Fruit fly (Drosophila melanogaster) whole organism, wandering third instar larva: ENCODE data around the gene Ifrd1.

Source experiments
- CG9705 ChIP-seq: fragments of 200-800 bp; sonication (Bioruptor generic); optimal IDR thresholded peaks from 2 replicates; lab custom pipeline; 2018; ENCODE audit warnings: missing biosample characterization, mild to moderate bottlenecking, missing genetic modification characterization
- GATAd ChIP-seq: sonication (Bioruptor generic); optimal IDR thresholded peaks from 2 replicates; lab custom pipeline; 2016; ENCODE audit warnings: missing biosample characterization, missing genetic modification characterization
- Hr78 ChIP-seq: fragments of >200 bp; optimal IDR thresholded peaks from 2 replicates; lab custom pipeline; 2017; ENCODE audit warnings: missing biosample characterization, missing genetic modification characterization
- Jra ChIP-seq: sonication (Bioruptor generic); optimal IDR thresholded peaks from 2 replicates; lab custom pipeline; 2016; ENCODE audit warnings: missing biosample characterization, missing genetic modification characterization
- Sp1 ChIP-seq: fragments of 200-800 bp; sonication (Bioruptor generic); optimal IDR thresholded peaks from 3 replicates; lab custom pipeline; 2019; ENCODE audit warnings: missing biosample characterization, mild to moderate bottlenecking, missing genetic modification characterization, moderate library complexity
- br ChIP-seq: fragments of 200-800 bp; sonication (Bioruptor generic); optimal IDR thresholded peaks from 2 replicates; lab custom pipeline; 2016; ENCODE audit warnings: missing biosample characterization, missing genetic modification characterization
- ey ChIP-seq: fragments of 200-800 bp; sonication (Bioruptor generic); optimal IDR thresholded peaks from 2 replicates; lab custom pipeline; 2016; ENCODE audit warnings: missing biosample characterization, missing genetic modification characterization
- h ChIP-seq: fragments of 200-800 bp; sonication (Bioruptor generic); optimal IDR thresholded peaks from 3 replicates; lab custom pipeline; 2016; ENCODE audit warnings: missing biosample characterization, mild to moderate bottlenecking, missing genetic modification characterization
- sage ChIP-seq: fragments of 200-800 bp; sonication (Bioruptor generic); optimal IDR thresholded peaks from 2 replicates; lab custom pipeline; 2016; ENCODE audit warnings: missing biosample characterization, mild to moderate bottlenecking, missing genetic modification characterization

DNA sequence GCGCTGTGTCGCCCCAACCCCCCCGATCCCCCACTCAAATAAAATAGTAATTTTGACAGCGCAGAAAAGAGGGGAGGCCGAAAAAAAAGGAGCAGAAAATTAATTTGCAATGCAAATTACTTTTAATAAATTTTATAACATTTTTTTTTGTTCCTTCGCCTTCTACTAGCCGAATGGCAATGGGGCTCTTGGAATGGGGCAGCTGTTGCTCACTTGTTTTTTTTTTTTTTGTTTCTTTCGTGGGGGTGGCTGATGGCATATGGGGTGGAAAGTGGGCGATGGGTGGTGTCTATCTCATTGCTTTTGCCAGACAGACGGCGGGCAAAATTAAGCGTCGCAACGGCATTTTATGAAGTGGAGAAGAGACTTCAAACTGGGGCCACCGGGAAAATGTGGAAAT lies 46.4 kb upstream of the Ifrd1 start:
- TF ChIP-seq CG9705 (no peak), sage (GFP tag; lab: Kevin White, UChicago) (no peak), ey (GFP tag; lab: Kevin White, UChicago) (no peak), h (GFP tag; lab: Kevin White, UChicago) (no peak), Sp1 (GFP tag; lab: Kevin White, UChicago) (no peak), Hr78 (GFP tag; lab: Kevin White, UChicago) (no peak), br (no peak), GATAd (GFP tag; lab: Kevin White, UChicago) (no peak), Jra (GFP tag; lab: Kevin White, UChicago) (no peak)
